Worm (Caenorhabditis elegans): ENCODE measurements around the gene srh-127.

DNA sequence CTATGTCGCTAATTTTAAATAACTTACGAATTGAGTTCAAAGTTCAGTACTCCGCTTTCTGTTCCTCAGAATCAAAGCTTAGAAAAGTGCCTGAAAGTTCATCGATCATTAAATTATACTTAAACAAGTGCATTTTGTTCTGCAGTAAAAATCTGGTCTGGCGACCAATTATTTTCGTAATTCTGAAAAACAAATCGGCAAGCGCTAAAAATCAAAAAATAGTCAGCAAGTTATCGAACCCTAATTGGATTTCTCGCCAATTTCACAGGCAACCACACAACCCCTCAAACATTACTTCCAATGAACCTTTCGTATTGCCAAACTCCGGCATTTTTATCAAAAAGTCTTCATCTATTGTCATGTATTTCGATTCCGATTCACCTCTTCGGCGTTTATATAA is 30.0 kb upstream of the srh-127 start, which contains the start of gene srh-272:
- TF ChIP-seq ztf-23 (GFP tag; IDR thresholded peaks at IDR 0.05) (no peak), med-1 (GFP tag; optimal IDR thresholded peaks at IDR 0.05; ENCODE audit: insufficient read depth) (no peak), tab-1 (GFP tag; IDR thresholded peaks at IDR 0.05) (no peak), ztf-29 (GFP tag; IDR thresholded peaks at IDR 0.05) (no peak), flt-1 (GFP tag; IDR thresholded peaks at IDR 0.05) (no peak), klf-2 (GFP tag; conservative IDR thresholded peaks at IDR 0.05) (no peak), T22C8.4 (GFP tag; IDR thresholded peaks at IDR 0.05) (no peak), cog-1 (tag; optimal IDR thresholded peaks at IDR 0.05) (no peak)
